Worm (Caenorhabditis elegans): Measurements from ENCODE around the gene arrd-3.

Gene arrd-3

DNA sequence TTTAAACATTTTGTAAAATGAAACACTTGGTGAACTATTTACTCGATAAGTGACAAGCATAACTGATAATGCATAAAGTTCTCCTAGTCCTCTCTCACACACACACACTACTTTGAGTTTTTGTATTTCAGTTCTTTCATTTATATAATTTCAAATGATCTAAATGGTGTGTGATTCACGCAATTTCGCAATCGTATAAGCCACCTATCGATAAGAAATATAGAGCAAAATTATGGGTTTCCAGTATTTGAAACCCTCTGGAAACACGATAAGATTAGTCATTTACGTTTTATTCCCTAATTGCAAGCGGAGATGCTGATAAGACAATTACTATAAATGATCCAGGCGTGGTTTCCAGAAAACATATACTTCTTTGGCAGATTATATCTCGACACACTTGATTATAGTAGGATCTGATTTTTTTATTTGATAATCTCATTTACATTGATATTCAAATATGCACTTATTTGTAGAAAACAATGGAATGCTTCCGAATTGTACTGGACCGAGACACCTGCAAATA, at the start of gene arrd-3:
arrd-3 (plus strand) TSS at position 473 of the 523 bp plus-strand sequence.
- TF ChIP-seq pha-4 (tag; optimal IDR thresholded peaks at IDR 0.05): no peak
- TF ChIP-seq lin-32 (GFP tag; optimal IDR thresholded peaks at IDR 0.05): no peak
- TF ChIP-seq lsy-2 (tag; optimal IDR thresholded peaks at IDR 0.05): no peak
- no peak for TF ChIP-seq elt-3 (tag; optimal IDR thresholded peaks at IDR 0.05)
- TF ChIP-seq nhr-12 (tag; optimal IDR thresholded peaks at IDR 0.05): no peak
- no peak for TF ChIP-seq blmp-1 (tag; optimal IDR thresholded peaks at IDR 0.05)
- TF ChIP-seq elt-1 (tag; optimal IDR thresholded peaks at IDR 0.05; ENCODE audit: borderline replicate concordance, insufficient read depth): no peak
- no peak for TF ChIP-seq snpc-4 (tag; optimal IDR thresholded peaks at IDR 0.05)

DNA sequence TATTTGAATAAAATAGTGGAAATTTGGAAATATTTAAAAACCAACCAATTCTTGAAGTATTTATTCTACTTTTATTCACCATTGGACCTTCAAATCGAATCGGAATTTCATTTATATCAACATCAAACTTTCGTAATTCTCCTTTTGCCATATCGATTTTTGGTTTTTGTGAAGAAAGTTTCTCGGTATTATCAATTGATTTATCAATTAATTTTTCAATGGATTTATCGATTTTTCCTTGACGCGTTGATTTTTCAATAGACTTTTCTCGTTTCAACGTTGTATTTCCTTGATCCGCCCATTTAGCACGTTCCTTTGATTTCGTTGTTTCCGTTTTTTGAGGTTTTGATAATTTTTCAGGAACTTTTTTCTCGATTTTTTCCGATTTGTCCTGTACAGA, 43.0 kb upstream of the arrd-3 start:
- TF ChIP-seq ztf-11 (tag; optimal IDR thresholded peaks at IDR 0.05): no peak
- no peak for TF ChIP-seq snpc-4 (tag; optimal IDR thresholded peaks at IDR 0.05)
- no peak for TF ChIP-seq unc-39 (tag; optimal IDR thresholded peaks at IDR 0.05)
- TF ChIP-seq lin-13 (tag; optimal IDR thresholded peaks at IDR 0.05): no peak
- no peak for TF ChIP-seq drap-1 (GFP tag; optimal IDR thresholded peaks at IDR 0.05)
- no peak for TF ChIP-seq zip-8 (tag; optimal IDR thresholded peaks at IDR 0.05)
- no peak for TF ChIP-seq ham-2 (GFP tag; optimal IDR thresholded peaks at IDR 0.05)
- TF ChIP-seq mab-5 (tag; optimal IDR thresholded peaks at IDR 0.05): no peak
- no peak for TF ChIP-seq mls-2 (tag; optimal IDR thresholded peaks at IDR 0.05)
- TF ChIP-seq lin-32 (GFP tag; optimal IDR thresholded peaks at IDR 0.05): no peak
- no peak for TF ChIP-seq cnd-1 (tag; optimal IDR thresholded peaks at IDR 0.05)
- TF ChIP-seq sptf-1 (tag; optimal IDR thresholded peaks at IDR 0.05): no peak
- TF ChIP-seq ces-1 (GFP tag; optimal IDR thresholded peaks at IDR 0.05): no peak
- TF ChIP-seq lsy-2 (tag; optimal IDR thresholded peaks at IDR 0.05): no peak
- no peak for TF ChIP-seq bed-3 (GFP tag; optimal IDR thresholded peaks at IDR 0.05)

DNA sequence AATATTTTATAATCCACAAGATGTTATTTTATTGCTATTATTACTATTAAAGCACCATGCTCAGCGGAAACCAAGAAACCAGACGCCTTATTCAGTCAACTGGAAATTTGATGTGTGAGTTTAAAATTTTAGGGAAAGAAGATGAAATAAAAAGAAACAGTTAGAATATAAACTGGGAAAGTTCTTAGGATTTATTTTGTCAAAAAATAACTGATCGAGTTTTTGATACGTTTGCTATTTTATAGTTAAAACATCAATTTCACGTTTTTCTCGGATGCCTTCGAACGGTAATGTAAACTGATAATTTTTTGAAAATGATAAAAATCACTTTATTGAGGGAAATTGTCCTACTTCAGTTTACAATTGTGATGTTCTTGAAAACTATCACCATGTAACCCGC, 40.0 kb upstream of the arrd-3 start, which contains the start of gene C06C3.3:
C06C3.3 (minus strand) TSS at position 101 of the 400 bp plus-strand sequence.
- TF ChIP-seq mls-2 (tag; optimal IDR thresholded peaks at IDR 0.05): no peak

DNA sequence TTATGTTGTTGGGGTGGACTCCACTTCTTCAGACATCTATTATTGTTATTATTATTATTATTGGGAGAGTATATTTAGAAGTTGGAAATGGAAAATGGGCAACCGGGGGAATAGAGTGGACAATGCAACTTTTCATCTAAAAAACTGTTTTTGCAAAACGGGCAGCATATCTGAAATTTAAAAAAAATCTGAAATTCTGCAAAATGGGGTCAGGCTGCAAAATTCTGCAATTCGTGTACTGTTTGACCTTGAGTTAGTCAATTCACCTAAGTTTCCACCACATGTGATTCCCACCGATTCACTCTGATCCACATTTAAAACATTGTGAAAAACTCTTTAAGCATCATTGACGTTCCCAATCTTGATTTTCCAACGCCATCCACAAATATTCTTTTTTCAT, 39.4 kb upstream of the arrd-3 start, which contains the start of gene C06C3.4:
C06C3.4 (plus strand) TSS at position 301 of the 400 bp plus-strand sequence.
- no peak for TF ChIP-seq nhr-2 (tag; optimal IDR thresholded peaks at IDR 0.05)
- no peak for TF ChIP-seq snpc-4 (tag; optimal IDR thresholded peaks at IDR 0.05)

DNA sequence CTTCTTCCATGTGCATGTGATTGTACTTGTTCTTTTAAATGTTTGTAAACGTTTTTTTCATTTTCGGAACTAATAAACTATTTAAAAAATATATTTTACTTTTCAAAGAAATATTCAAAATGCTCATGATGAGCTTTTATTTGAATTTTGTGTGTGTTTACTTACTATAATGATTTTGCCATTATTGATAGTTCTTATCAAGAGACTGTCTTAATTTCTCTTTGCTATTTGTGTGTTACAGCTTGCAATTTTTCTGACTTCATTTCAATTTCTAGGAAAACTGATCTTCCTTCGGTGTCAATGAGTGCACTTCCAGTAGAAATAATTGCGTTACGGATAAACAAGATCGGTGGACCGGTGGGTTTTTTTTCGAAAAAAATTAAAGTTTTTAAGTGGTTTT, 37.6 kb upstream of the arrd-3 start, which contains the start of gene C06C3.12:
C06C3.12 (plus strand) TSS at position 301 of the 400 bp plus-strand sequence.
- no peak for TF ChIP-seq ceh-39 (tag; optimal IDR thresholded peaks at IDR 0.05)
- TF ChIP-seq nhr-12 (tag; optimal IDR thresholded peaks at IDR 0.05): no peak
- TF ChIP-seq drap-1 (GFP tag; optimal IDR thresholded peaks at IDR 0.05): no peak
- no peak for TF ChIP-seq mab-5 (tag; optimal IDR thresholded peaks at IDR 0.05)
- TF ChIP-seq sem-2 (GFP tag; optimal IDR thresholded peaks at IDR 0.05): no peak
- no peak for TF ChIP-seq zip-8 (tag; optimal IDR thresholded peaks at IDR 0.05)
- no peak for TF ChIP-seq blmp-1 (tag; optimal IDR thresholded peaks at IDR 0.05)
- TF ChIP-seq nhr-237 (tag; optimal IDR thresholded peaks at IDR 0.05): no peak
- TF ChIP-seq unc-62 (GFP tag; optimal IDR thresholded peaks at IDR 0.05): no peak
- TF ChIP-seq lsy-2 (tag; optimal IDR thresholded peaks at IDR 0.05): no peak
- no peak for TF ChIP-seq lin-13 (tag; optimal IDR thresholded peaks at IDR 0.05)
- TF ChIP-seq sptf-1 (tag; optimal IDR thresholded peaks at IDR 0.05): no peak
- TF ChIP-seq snpc-4 (tag; optimal IDR thresholded peaks at IDR 0.05): no peak
- no peak for TF ChIP-seq unc-39 (tag; optimal IDR thresholded peaks at IDR 0.05)
- TF ChIP-seq nhr-76 (tag; optimal IDR thresholded peaks at IDR 0.05): no peak
- TF ChIP-seq ham-2 (GFP tag; optimal IDR thresholded peaks at IDR 0.05): no peak
- no peak for TF ChIP-seq nhr-2 (tag; optimal IDR thresholded peaks at IDR 0.05)
- TF ChIP-seq ceh-83 (GFP tag; optimal IDR thresholded peaks at IDR 0.05): no peak
- TF ChIP-seq ces-1 (GFP tag; optimal IDR thresholded peaks at IDR 0.05): no peak
- no peak for TF ChIP-seq pha-4 (tag; optimal IDR thresholded peaks at IDR 0.05)

DNA sequence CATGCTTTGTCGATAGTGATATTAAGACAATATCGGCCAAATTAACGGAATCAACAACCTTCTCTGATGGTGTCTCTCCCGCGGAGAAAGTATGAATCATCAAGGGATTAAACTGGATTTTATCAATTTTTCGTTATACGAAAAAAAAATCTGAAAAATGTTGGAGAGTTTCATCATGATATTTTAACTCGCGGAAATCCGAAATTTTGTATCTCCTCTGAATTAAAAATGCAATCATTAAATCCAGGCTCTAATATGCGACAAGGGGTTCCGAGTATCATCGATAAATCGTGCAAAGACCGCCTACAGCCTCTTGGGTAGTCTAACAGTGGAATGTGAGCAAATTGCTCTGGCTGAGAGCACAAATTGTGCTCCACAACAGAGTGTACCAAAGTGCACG, 35.2 kb upstream of the arrd-3 start, which contains the start of gene C06C3.10:
C06C3.10 (minus strand) TSS at position 101 of the 400 bp plus-strand sequence.
- TF ChIP-seq sptf-1 (tag; optimal IDR thresholded peaks at IDR 0.05) (no peak), pha-4 (tag; optimal IDR thresholded peaks at IDR 0.05) (no peak), drap-1 (GFP tag; optimal IDR thresholded peaks at IDR 0.05) (no peak), cnd-1 (tag; optimal IDR thresholded peaks at IDR 0.05) (no peak), unc-120 (tag; optimal IDR thresholded peaks at IDR 0.05; ENCODE audit: poor library complexity, severe bottlenecking) (no peak)
